Fruit fly (Drosophila melanogaster) whole organism, pupa: ENCODE results near the gene COX4.

Experiments used
- CG10348 ChIP-seq: fragments of 200-800 bp; sonication (Bioruptor generic); IDR thresholded peaks from 2 replicates; pipeline ENCODE4 v1.3.6; 2022; ENCODE audit warnings: missing biosample characterization, missing genetic modification characterization
- CG12605 ChIP-seq: fragments of 200-800 bp; sonication (Bioruptor generic); IDR thresholded peaks from 2 replicates; pipeline ENCODE4 v1.3.6; 2022; ENCODE audit warnings: missing biosample characterization, missing genetic modification characterization
- CG13204 ChIP-seq: fragments of 200-800 bp; sonication (Bioruptor generic); optimal IDR thresholded peaks from 2 replicates; lab custom pipeline; 2018; ENCODE audit warnings: missing biosample characterization, mild to moderate bottlenecking, missing genetic modification characterization, moderate library complexity
- CG14655 ChIP-seq: fragments of 200-800 bp; sonication (Bioruptor generic); optimal IDR thresholded peaks from 3 replicates; lab custom pipeline; 2017; ENCODE audit warnings: mild to moderate bottlenecking, missing biosample characterization, missing genetic modification reagents, missing genetic modification characterization
- CG15710 ChIP-seq: fragments of 200-800 bp; sonication (Bioruptor generic); optimal IDR thresholded peaks from 2 replicates; lab custom pipeline; 2018; ENCODE audit warnings: missing biosample characterization, mild to moderate bottlenecking, missing genetic modification characterization, moderate library complexity
- CG17806 ChIP-seq: fragments of 200-800 bp; sonication (Bioruptor generic); optimal IDR thresholded peaks from 2 replicates; lab custom pipeline; 2018; ENCODE audit warnings: missing biosample characterization, mild to moderate bottlenecking, missing genetic modification characterization, moderate library complexity
- CG32121 ChIP-seq: fragments of 200-800 bp; sonication (Bioruptor generic); IDR thresholded peaks from 2 replicates; pipeline ENCODE4 v1.3.6; 2022; ENCODE audit warnings: missing biosample characterization, missing genetic modification characterization
- CG34367 ChIP-seq: fragments of 200-800 bp; sonication (Bioruptor generic); optimal IDR thresholded peaks from 2 replicates; lab custom pipeline; 2018; ENCODE audit warnings: missing biosample characterization, mild to moderate bottlenecking, missing genetic modification characterization
- CG4496 ChIP-seq: fragments of 200-800 bp; sonication (Bioruptor generic); IDR thresholded peaks from 3 replicates; pipeline ENCODE4 v1.3.6; 2022; ENCODE audit warnings: missing biosample characterization, missing genetic modification characterization
- CG8159 ChIP-seq: fragments of 200-800 bp; sonication (Bioruptor generic); optimal IDR thresholded peaks from 3 replicates; lab custom pipeline; 2018; ENCODE audit warnings: missing biosample characterization, mild to moderate bottlenecking, missing genetic modification characterization, moderate library complexity
- CG8301 ChIP-seq: fragments of 200-800 bp; sonication (Bioruptor generic); optimal IDR thresholded peaks from 2 replicates; lab custom pipeline; 2018; ENCODE audit warnings: missing biosample characterization, mild to moderate bottlenecking, missing genetic modification characterization
- CG9948 ChIP-seq: fragments of 200-800 bp; sonication (Bioruptor generic); optimal IDR thresholded peaks from 2 replicates; lab custom pipeline; 2018; ENCODE audit warnings: missing biosample characterization, mild to moderate bottlenecking, missing genetic modification characterization, moderate library complexity
- D1 ChIP-seq: fragments of 200-800 bp; sonication (Bioruptor generic); optimal IDR thresholded peaks from 2 replicates; lab custom pipeline; 2018; ENCODE audit warnings: missing biosample characterization, mild to moderate bottlenecking, missing genetic modification characterization, moderate library complexity
- EcR ChIP-seq: fragments of 200-800 bp; sonication (Bioruptor generic); optimal IDR thresholded peaks from 3 replicates; lab custom pipeline; 2019; ENCODE audit warnings: missing biosample characterization, missing genetic modification characterization, mild to moderate bottlenecking, moderate library complexity, missing genetic modification reagents
- Ets98B ChIP-seq: fragments of 200-800 bp; sonication (Bioruptor generic); IDR thresholded peaks from 2 replicates; pipeline ENCODE4 v1.3.6; 2022; ENCODE audit warnings: missing biosample characterization, missing genetic modification characterization
- Pif1A ChIP-seq: fragments of 200-800 bp; sonication (Bioruptor generic); optimal IDR thresholded peaks from 3 replicates; lab custom pipeline; 2016; ENCODE audit warnings: missing biosample characterization, missing genetic modification characterization
- Pif1B ChIP-seq: fragments of 200-800 bp; sonication (Bioruptor generic); optimal IDR thresholded peaks from 3 replicates; lab custom pipeline; 2016; ENCODE audit warnings: missing biosample characterization, missing genetic modification characterization
- Snoo ChIP-seq: fragments of 200-800 bp; sonication (Bioruptor generic); optimal IDR thresholded peaks from 3 replicates; lab custom pipeline; 2017; ENCODE audit warnings: missing biosample characterization, mild to moderate bottlenecking, missing genetic modification characterization, inconsistent platforms
- fd96Ca ChIP-seq: fragments of 200-800 bp; sonication (Bioruptor generic); IDR thresholded peaks from 3 replicates; pipeline ENCODE4 v1.3.6; 2022; ENCODE audit warnings: missing biosample characterization, missing genetic modification characterization
- gl ChIP-seq: fragments of 200-800 bp; sonication (Bioruptor generic); optimal IDR thresholded peaks from 2 replicates; lab custom pipeline; 2018; ENCODE audit warnings: missing biosample characterization, mild to moderate bottlenecking, missing genetic modification characterization
- rn ChIP-seq: fragments of 200-800 bp; sonication (Bioruptor generic); IDR thresholded peaks from 2 replicates; pipeline ENCODE4 v1.3.6; 2022; ENCODE audit warnings: missing biosample characterization, missing genetic modification characterization

The COX4 gene

dm6 chr2L:19949600-19949999 is 8.9 kb upstream of the COX4 start:
- TF ChIP-seq CG12605 (GFP tag; lab: Robert Waterston, UW): no peak
- no peak for TF ChIP-seq CG17806
- TF ChIP-seq CG32121 (GFP tag; lab: Robert Waterston, UW): no peak
- no peak for TF ChIP-seq CG13204 (GFP tag; lab: Kevin White, UChicago)
- no peak for TF ChIP-seq D1 (tag; lab: Kevin White, UChicago)
- no peak for TF ChIP-seq Ets98B
- no peak for TF ChIP-seq Pif1A (GFP tag; lab: Kevin White, UChicago)
- TF ChIP-seq CG9948 (tag; lab: Kevin White, UChicago): no peak
- TF ChIP-seq CG4496: no peak
- TF ChIP-seq CG15710 (tag; lab: Kevin White, UChicago): no peak
- TF ChIP-seq Snoo (tag; lab: Kevin White, UChicago): no peak
- TF ChIP-seq EcR (GFP tag; lab: Kevin White, UChicago): no peak
- TF ChIP-seq Pif1B: no peak
- no peak for TF ChIP-seq rn (GFP tag; lab: Robert Waterston, UW)
- TF ChIP-seq CG10348 (GFP tag; lab: Robert Waterston, UW): no peak
- no peak for TF ChIP-seq CG8159
- TF ChIP-seq CG8301 (tag; lab: Kevin White, UChicago): no peak
- no peak for TF ChIP-seq gl (tag; lab: Kevin White, UChicago)
- TF ChIP-seq CG14655 (GFP tag; lab: Kevin White, UChicago): no peak
- TF ChIP-seq CG34367 (tag; lab: Kevin White, UChicago): no peak

DNA sequence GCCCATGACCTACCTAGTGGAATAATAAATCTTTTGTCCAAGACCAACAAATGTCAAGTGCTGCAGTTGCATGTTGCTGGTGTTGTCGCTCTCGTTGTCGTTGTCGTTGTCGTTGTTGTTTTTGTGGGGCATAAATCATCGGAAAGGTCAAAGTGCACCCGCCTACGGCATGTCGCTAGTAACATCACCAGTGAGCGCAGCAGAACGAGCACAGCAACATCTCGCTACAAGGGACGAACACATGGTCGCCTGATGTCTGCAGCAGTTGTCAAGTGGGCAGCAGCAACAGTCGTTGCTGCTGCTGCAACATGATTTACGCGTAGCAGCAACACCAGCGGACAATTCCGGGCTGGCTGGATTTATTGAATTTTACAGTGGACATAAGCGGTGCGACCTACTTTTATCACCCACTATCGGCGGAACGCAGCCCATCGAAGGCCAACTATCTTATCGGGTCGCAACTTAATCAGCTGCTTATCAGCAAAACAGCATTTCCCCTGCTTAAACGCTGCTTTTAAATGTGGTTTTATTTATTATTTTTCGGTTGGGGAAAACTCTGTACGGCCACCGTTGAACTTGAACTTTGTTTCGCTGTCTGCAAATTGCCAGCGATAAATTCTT is 6.9 kb upstream of the COX4 start:
- no peak for TF ChIP-seq CG12605 (GFP tag; lab: Robert Waterston, UW)
- no peak for TF ChIP-seq CG14655 (GFP tag; lab: Kevin White, UChicago)
- TF ChIP-seq D1 (tag; lab: Kevin White, UChicago): no peak
- no peak for TF ChIP-seq CG13204 (GFP tag; lab: Kevin White, UChicago)
- TF ChIP-seq fd96Ca: no peak
- no peak for TF ChIP-seq Pif1A (GFP tag; lab: Kevin White, UChicago)
- TF ChIP-seq CG34367 (tag; lab: Kevin White, UChicago): no peak

DNA sequence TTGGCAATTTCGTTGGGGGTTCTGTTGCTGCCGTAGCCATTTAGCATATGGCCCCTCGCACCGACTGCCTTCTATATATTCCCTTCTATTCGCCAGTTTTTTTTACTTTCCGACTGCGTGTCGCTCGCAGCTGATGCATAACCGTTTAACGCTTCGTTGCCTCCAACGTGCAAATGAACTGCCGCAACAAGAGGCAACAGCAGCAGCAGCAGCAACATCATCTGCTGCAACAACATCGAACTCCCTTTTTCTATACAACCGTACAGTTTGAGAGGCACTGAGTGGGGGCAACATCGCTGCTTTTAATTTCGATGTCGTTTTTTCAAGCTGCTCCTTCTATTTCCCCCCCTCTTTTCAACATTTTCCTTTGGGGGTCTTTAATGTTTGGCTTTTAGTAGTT is 6.3 kb upstream of the COX4 start:
- TF ChIP-seq CG12605 (GFP tag; lab: Robert Waterston, UW): no peak
- TF ChIP-seq rn (GFP tag; lab: Robert Waterston, UW): no peak

- no peak for TF ChIP-seq CG8301 (tag; lab: Kevin White, UChicago)
- no peak for TF ChIP-seq rn (GFP tag; lab: Robert Waterston, UW)
- TF ChIP-seq CG15710 (tag; lab: Kevin White, UChicago): no peak
- TF ChIP-seq D1 (tag; lab: Kevin White, UChicago): no peak
- TF ChIP-seq CG14655 (GFP tag; lab: Kevin White, UChicago): no peak
- no peak for TF ChIP-seq CG12605 (GFP tag; lab: Robert Waterston, UW)
- TF ChIP-seq CG17806: no peak
- TF ChIP-seq Pif1A (GFP tag; lab: Kevin White, UChicago): no peak
- no peak for TF ChIP-seq EcR (GFP tag; lab: Kevin White, UChicago)
- TF ChIP-seq fd96Ca: no peak
These were observed 2.4 kb downstream of the COX4 start, which contains the start of gene CG34051 for dm6 chr2L:19960930-19961329. Gene CG34051, minus strand, starts transcription at chr2L:19961030.

dm6 chr2L:19961585-19961984 is 3.1 kb downstream of the COX4 start, which contains the start of gene CG42866:
Gene CG42866, minus strand, starts transcription at chr2L:19961685.
- TF ChIP-seq rn (GFP tag; lab: Robert Waterston, UW) (no peak), Pif1B (no peak), CG10348 (GFP tag; lab: Robert Waterston, UW) (no peak), gl (tag; lab: Kevin White, UChicago) (no peak), Ets98B (no peak), CG15710 (tag; lab: Kevin White, UChicago) (no peak), CG13204 (GFP tag; lab: Kevin White, UChicago) (no peak), CG17806 (no peak), CG12605 (GFP tag; lab: Robert Waterston, UW) (no peak), CG32121 (GFP tag; lab: Robert Waterston, UW) (no peak), CG8159 (no peak), EcR (GFP tag; lab: Kevin White, UChicago) (no peak), CG14655 (GFP tag; lab: Kevin White, UChicago) (no peak), CG4496 (no peak), D1 (tag; lab: Kevin White, UChicago) (no peak), fd96Ca (no peak), Pif1A (GFP tag; lab: Kevin White, UChicago) (no peak)

- no peak for TF ChIP-seq CG10348 (GFP tag; lab: Robert Waterston, UW)
- TF ChIP-seq CG9948 (tag; lab: Kevin White, UChicago): no peak
- no peak for TF ChIP-seq CG32121 (GFP tag; lab: Robert Waterston, UW)
- TF ChIP-seq Ets98B: no peak
- no peak for TF ChIP-seq Snoo (tag; lab: Kevin White, UChicago)
- TF ChIP-seq fd96Ca: no peak
These were observed 3.8 kb downstream of the COX4 start, which contains the start of the genes CG13965 and CG16772 for dm6 chr2L:19962252-19962729. Gene CG13965, minus strand, starts transcription at chr2L:19962352. Gene CG16772, plus strand, starts transcription at chr2L:19962679.
